ENCODE assay signal across 1 fruit fly cellular context in genomic region chr2L:521001-521827, dm6.
TF ChIP-seq lines count a peak whose summit lies in the region.

No protein-coding gene starts in this region.

TF ChIP-seq in whole organism, embryonic, 481 proteins besides CTCF, POLR2A, EP300 and RAD21 (continued from another document):
- TF ChIP-seq esg (GFP tag; conservative IDR thresholded peaks at IDR 0.05; lab: Robert Waterston, UW), result no peak
- TF ChIP-seq klu (GFP tag; IDR thresholded peaks at IDR 0.05; lab: Robert Waterston, UW), result no peak
- TF ChIP-seq vnd (GFP tag; IDR thresholded peaks at IDR 0.05; lab: Robert Waterston, UW; ENCODE audit: partially characterized antibody), result no peak
- TF ChIP-seq kay (GFP tag; optimal IDR thresholded peaks at IDR 0.05; lab: Kevin White, UChicago), result no peak
- no peak for TF ChIP-seq hbn (GFP tag; IDR thresholded peaks at IDR 0.05; lab: Robert Waterston, UW; ENCODE audit: partially characterized antibody)
- no peak for TF ChIP-seq CG30403 (GFP tag; optimal IDR thresholded peaks at IDR 0.05; lab: Kevin White, UChicago)
- TF ChIP-seq Jarid2 (GFP tag; optimal IDR thresholded peaks at IDR 0.05; lab: Kevin White, UChicago), result no peak
- TF ChIP-seq CG32772 (GFP tag; IDR thresholded peaks at IDR 0.05; lab: Robert Waterston, UW), result no peak
- no peak for TF ChIP-seq Meics (GFP tag; optimal IDR thresholded peaks at IDR 0.05; lab: Kevin White, UChicago)
- no peak for TF ChIP-seq sc (optimal IDR thresholded peaks at IDR 0.05; lab: Kevin White, UChicago)
- TF ChIP-seq sc (GFP tag; optimal IDR thresholded peaks at IDR 0.05; lab: Kevin White, UChicago), result no peak
- TF ChIP-seq CHES-1-like (GFP tag; optimal IDR thresholded peaks at IDR 0.05; lab: Kevin White, UChicago), result no peak
- TF ChIP-seq maf-S (GFP tag; optimal IDR thresholded peaks at IDR 0.05; lab: Kevin White, UChicago), result no peak
- no peak for TF ChIP-seq Oaz (GFP tag; IDR thresholded peaks at IDR 0.05; lab: Robert Waterston, UW)
- no peak for TF ChIP-seq gsb (GFP tag; IDR thresholded peaks at IDR 0.05; lab: Robert Waterston, UW)
- TF ChIP-seq CG32532 (GFP tag; IDR thresholded peaks at IDR 0.05; lab: Robert Waterston, UW), result no peak
- TF ChIP-seq HLHmδ (GFP tag; optimal IDR thresholded peaks at IDR 0.05; lab: Kevin White, UChicago), result no peak
- TF ChIP-seq odd (GFP tag; optimal IDR thresholded peaks at IDR 0.05; lab: Kevin White, UChicago), result no peak
- TF ChIP-seq CG4854 (GFP tag; optimal IDR thresholded peaks at IDR 0.05; lab: Kevin White, UChicago), result no peak
- no peak for TF ChIP-seq Nf-YA (GFP tag; IDR thresholded peaks at IDR 0.05; lab: Robert Waterston, UW)
- TF ChIP-seq CG9797 (GFP tag; optimal IDR thresholded peaks at IDR 0.05; lab: Kevin White, UChicago), result no peak
- peak; percentile 88 for TF ChIP-seq CG10321 (GFP tag; IDR thresholded peaks at IDR 0.05; lab: Robert Waterston, UW)
- no peak for TF ChIP-seq Spps (tag; optimal IDR thresholded peaks at IDR 0.05; lab: Kevin White, UChicago)
- TF ChIP-seq Xrp1 (GFP tag; IDR thresholded peaks at IDR 0.05; lab: Robert Waterston, UW), result peak; percentile 40; the same call in 1 of the 2 replicates
- no peak for TF ChIP-seq CG7987 (GFP tag; optimal IDR thresholded peaks at IDR 0.05; lab: Kevin White, UChicago)
- TF ChIP-seq ase (GFP tag; IDR thresholded peaks at IDR 0.05; lab: Robert Waterston, UW), result 0 out of 3 replicates have a peak, but pooled peaks have one; percentile 15
- TF ChIP-seq CG12744 (GFP tag; optimal IDR thresholded peaks at IDR 0.05; lab: Kevin White, UChicago), result no peak
- peak; percentile 56 for TF ChIP-seq CG15479 (GFP tag; optimal IDR thresholded peaks at IDR 0.05; lab: Kevin White, UChicago)
- no peak for TF ChIP-seq CG33557 (GFP tag; optimal IDR thresholded peaks at IDR 0.05; lab: Kevin White, UChicago)
- peak; percentile 82 for TF ChIP-seq crol (GFP tag; IDR thresholded peaks at IDR 0.05; lab: Robert Waterston, UW)
- peak; percentile 49 for TF ChIP-seq Ssrp (tag; optimal IDR thresholded peaks at IDR 0.05; lab: Kevin White, UChicago)
- peak; percentile 59 for TF ChIP-seq CG7745 (tag; optimal IDR thresholded peaks at IDR 0.05; lab: Kevin White, UChicago)
- TF ChIP-seq pros (GFP tag; optimal IDR thresholded peaks at IDR 0.05; lab: Kevin White, UChicago), result peak; percentile 41
- no peak for TF ChIP-seq CG1024 (GFP tag; IDR thresholded peaks at IDR 0.05; lab: Robert Waterston, UW)
- no peak for TF ChIP-seq MBD-R2 (GFP tag; IDR thresholded peaks at IDR 0.05; lab: Robert Waterston, UW)
- no peak; the same call in 2 of the 3 replicates for TF ChIP-seq so (GFP tag; IDR thresholded peaks at IDR 0.05; lab: Robert Waterston, UW)
- TF ChIP-seq CG34422 (GFP tag; IDR thresholded peaks at IDR 0.05; lab: Robert Waterston, UW), result 0 out of 3 replicates have a peak, but pooled peaks have one; percentile 6
- no peak for TF ChIP-seq HLH3B (GFP tag; IDR thresholded peaks at IDR 0.05; lab: Robert Waterston, UW)
- TF ChIP-seq inv (GFP tag; IDR thresholded peaks at IDR 0.05; lab: Robert Waterston, UW; ENCODE audit: partially characterized antibody), result no peak
- TF ChIP-seq CG34376 (GFP tag; optimal IDR thresholded peaks at IDR 0.05; lab: Kevin White, UChicago), result no peak
- TF ChIP-seq CG12659 (GFP tag; optimal IDR thresholded peaks at IDR 0.05; lab: Kevin White, UChicago), result no peak
- no peak for TF ChIP-seq crc (GFP tag; optimal IDR thresholded peaks at IDR 0.05; lab: Kevin White, UChicago)
- TF ChIP-seq Hr51 (GFP tag; optimal IDR thresholded peaks at IDR 0.05; lab: Kevin White, UChicago), result no peak
- no peak for TF ChIP-seq mirr (GFP tag; optimal IDR thresholded peaks at IDR 0.05; lab: Kevin White, UChicago)
- TF ChIP-seq CG12299 (tag; optimal IDR thresholded peaks at IDR 0.05; lab: Kevin White, UChicago), result no peak
- no peak for TF ChIP-seq disco-r (GFP tag; optimal IDR thresholded peaks at IDR 0.05; lab: Kevin White, UChicago)
- no peak for TF ChIP-seq CG4328 (GFP tag; optimal IDR thresholded peaks at IDR 0.05; lab: Kevin White, UChicago)
- TF ChIP-seq lmd (GFP tag; IDR thresholded peaks at IDR 0.05; lab: Robert Waterston, UW), result no peak
- no peak for TF ChIP-seq CG7963 (GFP tag; IDR thresholded peaks at IDR 0.05; lab: Robert Waterston, UW; ENCODE audit: partially characterized antibody)
- no peak for TF ChIP-seq CG12104 (GFP tag; optimal IDR thresholded peaks at IDR 0.05; lab: Kevin White, UChicago)
- TF ChIP-seq Med (GFP tag; lab: Kevin White, UChicago), result peak; percentile 56
- TF ChIP-seq CG12219 (GFP tag; optimal IDR thresholded peaks at IDR 0.05; lab: Kevin White, UChicago), result no peak
- no peak for TF ChIP-seq Dp (GFP tag; optimal IDR thresholded peaks at IDR 0.05; lab: Kevin White, UChicago)
- TF ChIP-seq CG13624 (GFP tag; optimal IDR thresholded peaks at IDR 0.05; lab: Kevin White, UChicago), result no peak
- TF ChIP-seq ro (GFP tag; IDR thresholded peaks at IDR 0.05; lab: Robert Waterston, UW), result no peak
- TF ChIP-seq p53 (GFP tag; optimal IDR thresholded peaks at IDR 0.05; lab: Kevin White, UChicago), result no peak
- TF ChIP-seq Nf-YC (tag; optimal IDR thresholded peaks at IDR 0.05; lab: Kevin White, UChicago), result peak; percentile 51
- TF ChIP-seq CG18262 (tag; optimal IDR thresholded peaks at IDR 0.05; lab: Kevin White, UChicago), result no peak
- TF ChIP-seq Fer2 (tag; optimal IDR thresholded peaks at IDR 0.05; lab: Kevin White, UChicago), result no peak
- no peak for TF ChIP-seq CG9817 (tag; optimal IDR thresholded peaks at IDR 0.05; lab: Kevin White, UChicago)
- no peak for TF ChIP-seq Poxn (GFP tag; IDR thresholded peaks at IDR 0.05; lab: Robert Waterston, UW)
- TF ChIP-seq CG10267 (tag; optimal IDR thresholded peaks at IDR 0.05; lab: Kevin White, UChicago), result no peak
- TF ChIP-seq fd64A (GFP tag; optimal IDR thresholded peaks at IDR 0.05; lab: Kevin White, UChicago), result no peak
- no peak for TF ChIP-seq CG6689 (GFP tag; IDR thresholded peaks at IDR 0.05; lab: Robert Waterston, UW)
- no peak for TF ChIP-seq CG15514 (GFP tag; optimal IDR thresholded peaks at IDR 0.05; lab: Kevin White, UChicago)
- TF ChIP-seq hb (GFP tag; IDR thresholded peaks at IDR 0.05; lab: Robert Waterston, UW; ENCODE audit: partially characterized antibody), result no peak
- no peak for TF ChIP-seq zen (tag; optimal IDR thresholded peaks at IDR 0.05; lab: Kevin White, UChicago)
- peak; percentile 13 for TF ChIP-seq CG1603 (tag; optimal IDR thresholded peaks at IDR 0.05; lab: Kevin White, UChicago)
- no peak for TF ChIP-seq Optix (GFP tag; IDR thresholded peaks at IDR 0.05; lab: Robert Waterston, UW)
- TF ChIP-seq CG6175 (GFP tag; IDR thresholded peaks at IDR 0.05; lab: Robert Waterston, UW), result no peak
- no peak for TF ChIP-seq tio (GFP tag; optimal IDR thresholded peaks at IDR 0.05; lab: Kevin White, UChicago)
- TF ChIP-seq fu2 (GFP tag; optimal IDR thresholded peaks at IDR 0.05; lab: Kevin White, UChicago), result no peak
- no peak for TF ChIP-seq CG15011 (GFP tag; optimal IDR thresholded peaks at IDR 0.05; lab: Kevin White, UChicago)
- no peak for TF ChIP-seq prd (optimal IDR thresholded peaks at IDR 0.05; lab: Kevin White, UChicago)
- no peak for TF ChIP-seq prd (GFP tag; IDR thresholded peaks at IDR 0.05; lab: Robert Waterston, UW)
- no peak for TF ChIP-seq tll (GFP tag; optimal IDR thresholded peaks at IDR 0.05; lab: Kevin White, UChicago)
- TF ChIP-seq CG9215 (GFP tag; IDR thresholded peaks at IDR 0.05; lab: Robert Waterston, UW), result no peak
- no peak for TF ChIP-seq ssp (GFP tag; IDR thresholded peaks at IDR 0.05; lab: Robert Waterston, UW)
- no peak for TF ChIP-seq kah (GFP tag; optimal IDR thresholded peaks at IDR 0.05; lab: Kevin White, UChicago)
- TF ChIP-seq al (GFP tag; IDR thresholded peaks at IDR 0.05; lab: Robert Waterston, UW), result no peak
- TF ChIP-seq sens-2 (GFP tag; IDR thresholded peaks at IDR 0.05; lab: Robert Waterston, UW), result no peak
- no peak for TF ChIP-seq h (optimal IDR thresholded peaks at IDR 0.05; lab: Kevin White, UChicago)
- no peak for TF ChIP-seq slou (GFP tag; optimal IDR thresholded peaks at IDR 0.05; lab: Kevin White, UChicago)
- TF ChIP-seq caup (GFP tag; optimal IDR thresholded peaks at IDR 0.05; lab: Kevin White, UChicago; ENCODE audit: severe bottlenecking), result no peak
- TF ChIP-seq CG1792 (GFP tag; optimal IDR thresholded peaks at IDR 0.05; lab: Kevin White, UChicago), result no peak
- TF ChIP-seq vfl (GFP tag; optimal IDR thresholded peaks at IDR 0.05; lab: Kevin White, UChicago), result no peak
- no peak for TF ChIP-seq CrebB (tag; optimal IDR thresholded peaks at IDR 0.05; lab: Kevin White, UChicago)
- no peak for TF ChIP-seq gfzf (GFP tag; optimal IDR thresholded peaks at IDR 0.05; lab: Kevin White, UChicago)
- TF ChIP-seq oc (tag; optimal IDR thresholded peaks at IDR 0.05; lab: Kevin White, UChicago), result peak; percentile 38
- no peak for TF ChIP-seq CG43689 (GFP tag; IDR thresholded peaks at IDR 0.05; lab: Robert Waterston, UW)
- TF ChIP-seq CG5245 (GFP tag; optimal IDR thresholded peaks at IDR 0.05; lab: Kevin White, UChicago), result no peak
- no peak for TF ChIP-seq Dek (tag; optimal IDR thresholded peaks at IDR 0.05; lab: Kevin White, UChicago)
- TF ChIP-seq CG4360 (GFP tag; IDR thresholded peaks at IDR 0.05; lab: Robert Waterston, UW), result peak; percentile 89
- no peak for TF ChIP-seq CG2129 (GFP tag; IDR thresholded peaks at IDR 0.05; lab: Robert Waterston, UW; ENCODE audit: partially characterized antibody)
- TF ChIP-seq CG1832 (GFP tag; optimal IDR thresholded peaks at IDR 0.05; lab: Kevin White, UChicago), result peak; percentile 65
- no peak for TF ChIP-seq HmgD (GFP tag; optimal IDR thresholded peaks at IDR 0.05; lab: Kevin White, UChicago)
- TF ChIP-seq psq (GFP tag; optimal IDR thresholded peaks at IDR 0.05; lab: Kevin White, UChicago), result no peak
- no peak for TF ChIP-seq lov (optimal IDR thresholded peaks at IDR 0.05; lab: Kevin White, UChicago)
- no peak for TF ChIP-seq lov (GFP tag; IDR thresholded peaks at IDR 0.05; lab: Robert Waterston, UW)
- TF ChIP-seq dmrt11E (tag; optimal IDR thresholded peaks at IDR 0.05; lab: Kevin White, UChicago), result peak; percentile 37
- no peak for TF ChIP-seq Stat92E (GFP tag; optimal IDR thresholded peaks at IDR 0.05; lab: Kevin White, UChicago)
- TF ChIP-seq hth (optimal IDR thresholded peaks at IDR 0.05; lab: Kevin White, UChicago), result no peak
- TF ChIP-seq Drgx (GFP tag; IDR thresholded peaks at IDR 0.05; lab: Robert Waterston, UW), result no peak
- peak; percentile 45 for TF ChIP-seq gem (tag; optimal IDR thresholded peaks at IDR 0.05; lab: Kevin White, UChicago)
- TF ChIP-seq unpg (GFP tag; optimal IDR thresholded peaks at IDR 0.05; lab: Kevin White, UChicago), result peak; percentile 8
- 0 out of 2 replicates have a peak, but pooled peaks have one; percentile 13 for TF ChIP-seq CG17328 (GFP tag; IDR thresholded peaks at IDR 0.05; lab: Robert Waterston, UW)
- TF ChIP-seq Awh (GFP tag; IDR thresholded peaks at IDR 0.05; lab: Robert Waterston, UW), result no peak
- TF ChIP-seq grn (GFP tag; optimal IDR thresholded peaks at IDR 0.05; lab: Kevin White, UChicago), result peak; percentile 100
- peak; percentile 36 for TF ChIP-seq tap (tag; optimal IDR thresholded peaks at IDR 0.05; lab: Kevin White, UChicago)
- no peak for TF ChIP-seq repo (GFP tag; optimal IDR thresholded peaks at IDR 0.05; lab: Kevin White, UChicago)
- TF ChIP-seq ash1 (GFP tag; optimal IDR thresholded peaks at IDR 0.05; lab: Kevin White, UChicago), result no peak
- peak; percentile 32 for TF ChIP-seq Asciz (GFP tag; optimal IDR thresholded peaks at IDR 0.05; lab: Kevin White, UChicago)
- TF ChIP-seq dan (GFP tag; IDR thresholded peaks at IDR 0.05; lab: Robert Waterston, UW), result no peak
- TF ChIP-seq Deaf1 (tag; optimal IDR thresholded peaks at IDR 0.05; lab: Kevin White, UChicago), result peak; percentile 0
- TF ChIP-seq ind (GFP tag; optimal IDR thresholded peaks at IDR 0.05; lab: Kevin White, UChicago), result no peak
- TF ChIP-seq CG17829 (tag; optimal IDR thresholded peaks at IDR 0.05; lab: Kevin White, UChicago), result no peak
